Worm (Caenorhabditis elegans): ENCODE data around the gene E01G4.5.
A peak's percentile ranks its signal among the peaks of the same experiment; 100 is the strongest.

- TF ChIP-seq dmd-6 (GFP tag; IDR thresholded peaks at IDR 0.05) (no peak; the same call in 1 of the 2 replicates), daf-19 (GFP tag; conservative IDR thresholded peaks at IDR 0.05) (no peak), nhr-28 (tag; optimal IDR thresholded peaks at IDR 0.05) (peak; percentile 97)
Observed at ce11 chrII:13495718-13496117, 23.5 kb downstream of the E01G4.5 start, which contains the start of gene drr-1.
